Fruit fly (Drosophila melanogaster) whole organism: ENCODE results near the gene armi.

Experiments
- EcR ChIP-seq, 2 experiments: fragments of >200 bp; optimal IDR thresholded peaks; 2 replicates each; lab custom pipeline; 2017; ENCODE audit warnings: missing biosample characterization in 2 of 2, missing genetic modification characterization in 2 of 2, missing genetic modification reagents in 2 of 2
- psq ChIP-seq: fragments of >200 bp; optimal IDR thresholded peaks from 2 replicates; lab custom pipeline; 2017
- usp ChIP-seq: fragments of >200 bp; optimal IDR thresholded peaks from 2 replicates; lab custom pipeline; 2017; ENCODE audit warnings: missing biosample characterization, missing genetic modification characterization, mixed read lengths

- TF ChIP-seq usp (GFP tag; lab: Kevin White, UChicago) (no peak), EcR (GFP tag; optimal IDR thresholded peaks at IDR 0.05; lab: Kevin White, UChicago) (no peak), psq (lab: Kevin White, UChicago) (no peak)
Observed at dm6 chr3L:3431061-3431648, 30.0 kb upstream of the armi start.
